Worm (Caenorhabditis elegans) whole organism, L2 larva: ENCODE data around the gene ddb-1.

ENCODE experiments used
- lin-11 ChIP-seq: fragments of 150-350 bp; sonication (generic microtip); optimal IDR thresholded peaks from 2 replicates; lab custom pipeline; 2014; ENCODE audit warnings: missing biosample characterization, missing genetic modification characterization, inconsistent platforms, mixed read lengths
- mdl-1 ChIP-seq, 2 experiments: fragments of 150-350 bp in 1 of 2; sonication (generic microtip) in 1 of 2; optimal IDR thresholded peaks; 2 replicates each; lab custom pipeline; 2017; ENCODE audit warnings: missing biosample characterization in 2 of 2, missing genetic modification characterization in 2 of 2
- nhr-6 ChIP-seq: fragments of 150-350 bp; optimal IDR thresholded peaks from 2 replicates; lab custom pipeline; 2014; ENCODE audit warnings: missing biosample characterization, missing genetic modification characterization

ce11 chrIV:12084178-12084577 lies 36.8 kb downstream of the ddb-1 start, which contains the start of gene repo-1:
- TF ChIP-seq lin-11 (tag; lab: Kevin White, UChicago), result no peak
- TF ChIP-seq nhr-6 (tag; lab: Kevin White, UChicago), result no peak
- no peak for TF ChIP-seq mdl-1 (tag; optimal IDR thresholded peaks at IDR 0.05; lab: Kevin White, UChicago)
